Fruit fly (Drosophila melanogaster) whole organism, prepupa: ENCODE measurements around the gene Arl4.

ENCODE experiments used
- CG11762 ChIP-seq: fragments of 200-800 bp; sonication (Bioruptor generic); optimal IDR thresholded peaks from 3 replicates; lab custom pipeline; 2016; ENCODE audit warnings: missing biosample characterization, missing genetic modification characterization; ENCODE audit not compliant: insufficient read depth
- CG6163 ChIP-seq: fragments of 200-800 bp; sonication (Bioruptor generic); IDR thresholded peaks from 3 replicates; pipeline ENCODE4 v1.3.6; 2022; ENCODE audit warnings: missing biosample characterization, missing genetic modification characterization
- CG7368 ChIP-seq: fragments of 200-800 bp; sonication (Bioruptor generic); optimal IDR thresholded peaks from 3 replicates; lab custom pipeline; 2016; ENCODE audit warnings: missing biosample characterization, missing genetic modification characterization
- CG8119 ChIP-seq: fragments of 200-800 bp; sonication (Bioruptor generic); IDR thresholded peaks from 3 replicates; pipeline ENCODE4 v1.3.6; 2022; ENCODE audit warnings: missing biosample characterization, missing genetic modification characterization
- Eip78C ChIP-seq: fragments of 200-800 bp; sonication (Bioruptor generic); peaks from one replicate; lab custom pipeline; 2016; ENCODE audit warnings: missing biosample characterization, missing genetic modification characterization
- Hr39 ChIP-seq: fragments of 200-800 bp; sonication (Bioruptor generic); optimal IDR thresholded peaks from 2 replicates; lab custom pipeline; 2016; ENCODE audit warnings: missing biosample characterization, missing genetic modification characterization
- dsx ChIP-seq: fragments of 200-800 bp; optimal IDR thresholded peaks from 3 replicates; lab custom pipeline; 2019; ENCODE audit warnings: missing biosample characterization, mild to moderate bottlenecking, missing genetic modification characterization, moderate library complexity; ENCODE audit not compliant: poor library complexity, severe bottlenecking
- spab ChIP-seq: fragments of 200-800 bp; sonication (Bioruptor generic); optimal IDR thresholded peaks from 2 replicates; lab custom pipeline; 2017; ENCODE audit warnings: missing biosample characterization, mild to moderate bottlenecking, missing genetic modification characterization, missing genetic modification reagents

DNA sequence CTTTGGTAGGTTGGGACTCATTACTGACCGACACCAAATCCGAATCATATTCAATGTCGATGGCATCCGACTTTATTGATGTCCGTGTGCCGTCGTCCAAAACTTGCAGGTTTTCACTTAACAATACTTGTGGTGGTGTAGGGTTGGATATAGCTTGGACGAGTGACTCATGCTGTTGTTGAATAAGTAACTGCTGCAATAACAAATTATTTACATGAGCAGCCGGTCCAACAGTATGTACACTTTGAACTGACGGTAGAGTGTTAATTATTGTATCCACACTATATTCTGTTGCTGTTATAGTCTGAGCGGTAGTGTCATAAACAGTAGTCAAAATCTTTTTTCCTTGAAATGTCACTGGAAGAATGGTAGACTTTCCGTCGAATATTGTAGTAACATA lies 11.7 kb downstream of the Arl4 start:
- no peak for TF ChIP-seq spab (GFP tag; lab: Kevin White, UChicago)
- TF ChIP-seq CG8119 (GFP tag; lab: Robert Waterston, UW): no peak
- no peak for TF ChIP-seq CG11762
- no peak for TF ChIP-seq CG6163
- TF ChIP-seq Eip78C: no peak
- TF ChIP-seq dsx (GFP tag; lab: Kevin White, UChicago): no peak
- no peak for TF ChIP-seq Hr39 (GFP tag; lab: Kevin White, UChicago)
- TF ChIP-seq CG7368 (GFP tag; lab: Kevin White, UChicago): no peak
